Worm (Caenorhabditis elegans): Measurements from ENCODE around the gene flp-20.

flp-20 gene

DNA sequence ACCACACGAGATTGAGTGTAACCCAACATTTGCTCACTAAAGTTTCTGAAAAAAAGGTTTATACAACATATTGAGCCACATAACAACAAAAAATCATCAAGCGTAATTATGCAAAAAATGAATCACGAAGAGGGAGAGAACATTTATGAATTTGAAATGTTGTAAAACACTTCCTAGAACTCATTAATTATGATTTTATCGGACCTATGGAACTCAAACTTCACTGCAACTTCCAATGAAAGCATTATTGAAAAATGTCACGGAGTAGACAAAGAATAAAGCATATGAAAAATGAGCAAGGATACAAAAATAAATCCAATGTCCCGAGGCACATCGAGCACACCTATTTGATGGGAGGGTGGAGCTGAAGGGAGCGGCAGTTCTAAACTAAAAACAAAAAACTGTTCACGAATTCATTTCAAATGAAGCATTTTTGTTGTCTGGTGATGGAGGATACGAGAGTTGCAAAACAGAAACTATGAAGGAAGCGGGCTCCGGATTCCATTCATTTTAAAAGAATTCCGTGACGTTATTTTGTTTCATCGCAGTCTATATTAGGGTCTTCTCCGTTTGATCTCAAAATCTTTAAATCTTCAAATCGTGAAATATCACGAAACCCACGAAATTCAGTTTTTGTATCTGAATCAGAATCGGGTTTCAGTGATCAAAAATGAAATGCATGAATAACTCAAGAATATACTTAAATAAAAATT, at the start of gene flp-20:
TSS of gene flp-20 (minus strand) at position 51 of the 713 bp plus-strand sequence.
- TF ChIP-seq tbx-2 (tag; optimal IDR thresholded peaks at IDR 0.05) (no peak), hmg-11 (tag; optimal IDR thresholded peaks at IDR 0.05) (no peak), fkh-2 (tag; optimal IDR thresholded peaks at IDR 0.05) (no peak), eor-1 (tag; optimal IDR thresholded peaks at IDR 0.05) (no peak), lin-39 (tag; optimal IDR thresholded peaks at IDR 0.05) (no peak), ztf-11 (tag; optimal IDR thresholded peaks at IDR 0.05) (no peak)

DNA sequence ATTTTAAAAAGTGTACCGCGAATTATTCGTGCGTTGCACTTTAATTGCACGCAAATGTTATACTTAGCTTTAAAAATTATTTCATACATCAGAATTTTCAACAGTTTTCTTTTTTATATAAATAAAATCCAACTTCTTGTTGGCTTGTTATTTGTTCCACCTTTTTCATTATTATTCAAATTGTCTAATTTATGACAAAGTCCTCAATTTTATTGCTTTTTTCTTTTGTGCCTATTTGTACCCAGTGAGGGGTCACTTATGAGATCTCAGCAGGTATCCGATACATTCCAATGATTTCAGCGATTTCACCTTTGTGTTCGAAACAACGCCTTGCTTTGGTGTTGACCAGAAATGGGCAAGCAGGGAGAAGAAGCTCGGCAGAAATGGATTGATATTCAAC, 47.7 kb upstream of the flp-20 start, which contains the start of gene fln-2:
TSS of gene fln-2 (plus strand) at position 301 of the 400 bp plus-strand sequence.
- no peak for TF ChIP-seq ceh-82 (tag; optimal IDR thresholded peaks at IDR 0.05)
- TF ChIP-seq daf-12 (tag; optimal IDR thresholded peaks at IDR 0.05) = no peak
- TF ChIP-seq aly-2 (tag; optimal IDR thresholded peaks at IDR 0.05) = no peak
- TF ChIP-seq fos-1 (tag; optimal IDR thresholded peaks at IDR 0.05) = no peak
- TF ChIP-seq ceh-16 (tag; optimal IDR thresholded peaks at IDR 0.05) = no peak
- no peak for TF ChIP-seq tbx-2 (tag; optimal IDR thresholded peaks at IDR 0.05)
- TF ChIP-seq egl-5 (tag; optimal IDR thresholded peaks at IDR 0.05) = no peak
- no peak for TF ChIP-seq ZK546.5 (tag; optimal IDR thresholded peaks at IDR 0.05)
- TF ChIP-seq ama-1 (optimal IDR thresholded peaks at IDR 0.05) = no peak
- no peak for TF ChIP-seq eor-1 (tag; optimal IDR thresholded peaks at IDR 0.05)
- TF ChIP-seq nhr-77 (tag; optimal IDR thresholded peaks at IDR 0.05) = no peak
- no peak for TF ChIP-seq lin-15B (tag; optimal IDR thresholded peaks at IDR 0.05)
- TF ChIP-seq jun-1 (tag; optimal IDR thresholded peaks at IDR 0.05) = no peak
- no peak for TF ChIP-seq egl-27 (tag; optimal IDR thresholded peaks at IDR 0.05)
- no peak for TF ChIP-seq pqm-1 (tag; optimal IDR thresholded peaks at IDR 0.05)
- no peak for TF ChIP-seq elt-3 (tag; optimal IDR thresholded peaks at IDR 0.05)

DNA sequence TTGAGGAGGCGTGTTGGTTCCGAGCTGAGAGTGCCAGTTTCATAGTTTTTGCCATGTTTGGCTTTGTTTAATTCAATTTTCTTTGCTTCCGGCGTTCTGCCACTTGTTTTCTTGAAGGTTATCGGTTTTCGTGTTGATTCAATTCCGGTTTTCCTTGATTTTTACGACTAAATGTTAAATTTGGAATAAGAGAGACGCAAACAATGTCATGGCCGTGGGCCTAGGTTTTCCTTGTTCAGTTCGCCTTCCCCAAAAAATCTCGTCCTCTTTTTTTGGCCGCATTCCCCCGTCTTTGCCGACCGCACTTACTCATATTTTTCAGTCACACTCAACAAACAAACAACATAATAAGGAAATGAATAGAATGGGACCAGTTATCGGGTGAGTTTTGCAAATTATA, 44.1 kb upstream of the flp-20 start, which contains the start of gene C23F12.9:
TSS of gene C23F12.9 (plus strand) at position 301 of the 400 bp plus-strand sequence.
- TF ChIP-seq ceh-28 (tag; optimal IDR thresholded peaks at IDR 0.05) (no peak), fkh-10 (GFP tag; optimal IDR thresholded peaks at IDR 0.05) (no peak), snpc-4 (tag; optimal IDR thresholded peaks at IDR 0.05) (no peak), elt-3 (tag; optimal IDR thresholded peaks at IDR 0.05) (no peak), elt-1 (tag; optimal IDR thresholded peaks at IDR 0.05) (no peak), lin-15B (tag; optimal IDR thresholded peaks at IDR 0.05) (no peak), R02D3.7 (tag; optimal IDR thresholded peaks at IDR 0.05) (no peak), nhr-43 (tag; optimal IDR thresholded peaks at IDR 0.05; ENCODE audit: poor library complexity, severe bottlenecking) (no peak), mdl-1 (tag; optimal IDR thresholded peaks at IDR 0.05) (no peak), jun-1 (tag; optimal IDR thresholded peaks at IDR 0.05) (no peak), lsy-12 (tag; optimal IDR thresholded peaks at IDR 0.05) (no peak), ztf-4 (tag; optimal IDR thresholded peaks at IDR 0.05) (no peak), unc-62 (GFP tag; optimal IDR thresholded peaks at IDR 0.05) (no peak)

DNA sequence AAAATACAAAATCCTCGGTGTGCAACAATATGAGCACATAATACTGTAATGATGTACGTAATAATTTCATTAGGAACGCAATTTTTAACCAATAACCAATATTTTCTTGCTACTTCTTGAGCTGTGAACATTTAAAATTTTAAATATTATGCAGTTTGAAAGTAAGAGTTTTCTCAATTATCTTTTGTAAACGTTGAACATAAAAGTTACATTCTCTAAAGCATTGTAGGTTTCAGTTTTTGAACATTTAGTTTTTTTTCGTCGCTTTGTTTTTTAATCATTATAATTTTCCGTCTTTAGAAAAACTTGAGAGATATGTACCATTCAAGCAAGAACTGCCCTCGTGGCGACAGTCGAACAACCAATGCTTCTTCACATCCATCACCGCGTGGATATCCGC, 41.7 kb upstream of the flp-20 start, which contains the start of gene C23F12.3:
TSS of gene C23F12.3 (plus strand) at position 301 of the 400 bp plus-strand sequence.
- no peak for TF ChIP-seq pha-4 (tag; optimal IDR thresholded peaks at IDR 0.05)
- no peak for TF ChIP-seq nhr-25 (tag; optimal IDR thresholded peaks at IDR 0.05)
- TF ChIP-seq ceh-82 (tag; optimal IDR thresholded peaks at IDR 0.05) = no peak
- no peak for TF ChIP-seq daf-12 (tag; optimal IDR thresholded peaks at IDR 0.05)
- TF ChIP-seq nhr-12 (tag; optimal IDR thresholded peaks at IDR 0.05) = no peak
- no peak for TF ChIP-seq ama-1 (optimal IDR thresholded peaks at IDR 0.05)
- TF ChIP-seq fkh-2 (tag; optimal IDR thresholded peaks at IDR 0.05) = no peak
- TF ChIP-seq nhr-77 (tag; optimal IDR thresholded peaks at IDR 0.05) = no peak
- no peak for TF ChIP-seq nhr-11 (tag; optimal IDR thresholded peaks at IDR 0.05)
- TF ChIP-seq mml-1 (tag; optimal IDR thresholded peaks at IDR 0.05) = no peak
- TF ChIP-seq jun-1 (tag; optimal IDR thresholded peaks at IDR 0.05) = no peak
- TF ChIP-seq snpc-4 (tag; optimal IDR thresholded peaks at IDR 0.05) = no peak
- TF ChIP-seq elt-2 (tag; optimal IDR thresholded peaks at IDR 0.05) = no peak
- no peak for TF ChIP-seq eor-1 (tag; optimal IDR thresholded peaks at IDR 0.05)
- no peak for TF ChIP-seq fkh-10 (GFP tag; optimal IDR thresholded peaks at IDR 0.05)
- no peak for TF ChIP-seq nhr-67 (tag; optimal IDR thresholded peaks at IDR 0.05)
- no peak for TF ChIP-seq ceh-9 (tag; optimal IDR thresholded peaks at IDR 0.05)
- TF ChIP-seq nhr-23 (tag; optimal IDR thresholded peaks at IDR 0.05) = no peak
- no peak for TF ChIP-seq ceh-28 (tag; optimal IDR thresholded peaks at IDR 0.05)
